Worm (Caenorhabditis elegans) whole organism, mixed stage, embryonic: ENCODE results near the gene acr-21.

Experiments
- elt-1 ChIP-seq: sonication (generic microtip); optimal IDR thresholded peaks from 2 replicates; lab custom pipeline; 2017; ENCODE audit warnings: missing genetic modification characterization, mild to moderate bottlenecking, missing compliant biosample characterization, antibody characterized with exemption, moderate library complexity, borderline replicate concordance; ENCODE audit not compliant: insufficient read depth
- ham-2 ChIP-seq: fragments of 200-800 bp; sonication (Bioruptor generic); optimal IDR thresholded peaks from 2 replicates; lab custom pipeline; 2018; ENCODE audit warnings: mild to moderate bottlenecking, missing genetic modification characterization, missing compliant biosample characterization
- lin-32 ChIP-seq: fragments of 200-800 bp; sonication (Bioruptor generic); optimal IDR thresholded peaks from 2 replicates; lab custom pipeline; 2018; ENCODE audit warnings: mild to moderate bottlenecking, missing genetic modification characterization, missing compliant biosample characterization
- lsy-2 ChIP-seq: fragments of 150-350 bp; optimal IDR thresholded peaks from 2 replicates; lab custom pipeline; 2014; ENCODE audit warnings: missing biosample characterization, missing genetic modification characterization
- nhr-2 ChIP-seq: fragments of 150-350 bp; optimal IDR thresholded peaks from 2 replicates; lab custom pipeline; 2014; ENCODE audit warnings: missing biosample characterization, missing genetic modification characterization
- snpc-4 ChIP-seq: fragments of 150-350 bp; optimal IDR thresholded peaks from 2 replicates; lab custom pipeline; 2014; ENCODE audit warnings: missing biosample characterization, missing genetic modification characterization
- sptf-1 ChIP-seq: sonication (generic microtip); optimal IDR thresholded peaks from 2 replicates; lab custom pipeline; 2017; ENCODE audit warnings: mild to moderate bottlenecking, missing genetic modification characterization, moderate library complexity, missing compliant biosample characterization
- unc-120 ChIP-seq: sonication (generic microtip); optimal IDR thresholded peaks from 2 replicates; lab custom pipeline; 2017; ENCODE audit warnings: missing genetic modification characterization, missing compliant biosample characterization; ENCODE audit not compliant: poor library complexity, severe bottlenecking
- unc-39 ChIP-seq: fragments of 150-350 bp; optimal IDR thresholded peaks from 2 replicates; lab custom pipeline; 2014; ENCODE audit warnings: missing biosample characterization, missing genetic modification characterization
- unc-62 ChIP-seq: fragments of 150-350 bp; optimal IDR thresholded peaks from 2 replicates; lab custom pipeline; 2014; ENCODE audit warnings: missing biosample characterization, missing genetic modification reagents, missing genetic modification characterization
- zip-8 ChIP-seq: fragments of 150-350 bp; optimal IDR thresholded peaks from 2 replicates; lab custom pipeline; 2014; ENCODE audit warnings: missing biosample characterization, missing genetic modification characterization
- ztf-11 ChIP-seq: fragments of 150-350 bp; optimal IDR thresholded peaks from 2 replicates; lab custom pipeline; 2014; ENCODE audit warnings: missing biosample characterization, missing genetic modification characterization

ce11 chrIII:6624872-6625271 is 43.2 kb downstream of the acr-21 start, which contains the start of gene copd-1:
- TF ChIP-seq nhr-2 (tag; lab: Kevin White, UChicago), result no peak
- no peak for TF ChIP-seq ham-2 (GFP tag; lab: Kevin White, UChicago)
- TF ChIP-seq sptf-1 (tag; lab: Kevin White, UChicago), result no peak
- no peak for TF ChIP-seq lsy-2 (tag; lab: Kevin White, UChicago)
- no peak for TF ChIP-seq unc-120 (tag; lab: Kevin White, UChicago)
- TF ChIP-seq unc-39, result no peak
- TF ChIP-seq ztf-11 (tag; lab: Kevin White, UChicago), result no peak
- TF ChIP-seq elt-1 (tag; lab: Kevin White, UChicago), result no peak
- no peak for TF ChIP-seq snpc-4 (tag; lab: Kevin White, UChicago)
- TF ChIP-seq zip-8 (tag; lab: Kevin White, UChicago), result no peak
- TF ChIP-seq unc-62 (GFP tag; lab: Kevin White, UChicago), result no peak
- no peak for TF ChIP-seq lin-32 (GFP tag; lab: Kevin White, UChicago)
